Worm (Caenorhabditis elegans) whole organism, mixed stage, embryonic: Measurements from ENCODE around the gene srh-45.

Experiments
- M03D4.4 ChIP-seq: sonication (generic microtip); optimal IDR thresholded peaks from 2 replicates; lab custom pipeline; 2017; ENCODE audit warnings: mild to moderate bottlenecking, missing genetic modification characterization, missing compliant biosample characterization
- bed-3 ChIP-seq: fragments of 200-800 bp; sonication (Bioruptor generic); optimal IDR thresholded peaks from 3 replicates; lab custom pipeline; 2018; ENCODE audit warnings: mild to moderate bottlenecking, missing genetic modification characterization, moderate library complexity, missing compliant biosample characterization
- blmp-1 ChIP-seq: fragments of 150-350 bp; optimal IDR thresholded peaks from 2 replicates; lab custom pipeline; 2014; ENCODE audit warnings: missing biosample characterization, missing genetic modification characterization
- ceh-39 ChIP-seq: fragments of 150-350 bp; optimal IDR thresholded peaks from 2 replicates; lab custom pipeline; 2014; ENCODE audit warnings: missing biosample characterization, missing genetic modification characterization
- ceh-43 ChIP-seq: fragments of 200-800 bp; sonication (Bioruptor generic); optimal IDR thresholded peaks from 2 replicates; lab custom pipeline; 2018; ENCODE audit warnings: mild to moderate bottlenecking, missing genetic modification characterization, moderate library complexity, missing compliant biosample characterization
- ceh-83 ChIP-seq: fragments of 200-800 bp; sonication (Bioruptor generic); optimal IDR thresholded peaks from 2 replicates; lab custom pipeline; 2018; ENCODE audit warnings: mild to moderate bottlenecking, missing genetic modification characterization, missing compliant biosample characterization
- ces-1 ChIP-seq: fragments of 150-350 bp; optimal IDR thresholded peaks from 2 replicates; lab custom pipeline; 2014; ENCODE audit warnings: missing biosample characterization, missing genetic modification reagents, missing genetic modification characterization
- cnd-1 ChIP-seq: fragments of 200-800 bp; sonication (Bioruptor generic); optimal IDR thresholded peaks from 2 replicates; lab custom pipeline; 2018; ENCODE audit warnings: mild to moderate bottlenecking, missing genetic modification characterization, missing compliant biosample characterization
- drap-1 ChIP-seq: fragments of 200-800 bp; sonication (Bioruptor generic); optimal IDR thresholded peaks from 3 replicates; lab custom pipeline; 2018; ENCODE audit warnings: mild to moderate bottlenecking, missing genetic modification characterization, missing compliant biosample characterization
- elt-1 ChIP-seq: sonication (generic microtip); optimal IDR thresholded peaks from 2 replicates; lab custom pipeline; 2017; ENCODE audit warnings: missing genetic modification characterization, mild to moderate bottlenecking, missing compliant biosample characterization, antibody characterized with exemption, moderate library complexity, borderline replicate concordance; ENCODE audit not compliant: insufficient read depth
- elt-3 ChIP-seq: fragments of 150-350 bp; optimal IDR thresholded peaks from 2 replicates; lab custom pipeline; 2014; ENCODE audit warnings: missing biosample characterization, missing genetic modification characterization
- flh-1 ChIP-seq: fragments of 200-800 bp; sonication (Bioruptor generic); optimal IDR thresholded peaks from 2 replicates; lab custom pipeline; 2018; ENCODE audit warnings: mild to moderate bottlenecking, missing genetic modification characterization, moderate library complexity, missing compliant biosample characterization
- ham-2 ChIP-seq: fragments of 200-800 bp; sonication (Bioruptor generic); optimal IDR thresholded peaks from 2 replicates; lab custom pipeline; 2018; ENCODE audit warnings: mild to moderate bottlenecking, missing genetic modification characterization, missing compliant biosample characterization
- hlh-1 ChIP-seq: fragments of 150-350 bp; optimal IDR thresholded peaks from 2 replicates; lab custom pipeline; 2014; ENCODE audit warnings: missing biosample characterization, missing genetic modification reagents, missing genetic modification characterization
- lin-13 ChIP-seq: fragments of 150-350 bp; optimal IDR thresholded peaks from 2 replicates; lab custom pipeline; 2014; ENCODE audit warnings: missing biosample characterization, missing genetic modification characterization
- lin-32 ChIP-seq: fragments of 200-800 bp; sonication (Bioruptor generic); optimal IDR thresholded peaks from 2 replicates; lab custom pipeline; 2018; ENCODE audit warnings: mild to moderate bottlenecking, missing genetic modification characterization, missing compliant biosample characterization
- lsy-2 ChIP-seq: fragments of 150-350 bp; optimal IDR thresholded peaks from 2 replicates; lab custom pipeline; 2014; ENCODE audit warnings: missing biosample characterization, missing genetic modification characterization
- mab-5 ChIP-seq: fragments of 150-350 bp; optimal IDR thresholded peaks from 2 replicates; lab custom pipeline; 2014; ENCODE audit warnings: missing biosample characterization, missing genetic modification characterization
- mep-1 ChIP-seq: fragments of 150-350 bp; optimal IDR thresholded peaks from 2 replicates; lab custom pipeline; 2017; ENCODE audit warnings: missing biosample characterization, missing genetic modification reagents, missing genetic modification characterization, inconsistent platforms
- mls-2 ChIP-seq: sonication (generic microtip); optimal IDR thresholded peaks from 2 replicates; lab custom pipeline; 2016; ENCODE audit warnings: mild to moderate bottlenecking, missing genetic modification characterization, moderate library complexity, missing compliant biosample characterization
- nhr-12 ChIP-seq: fragments of 150-350 bp; optimal IDR thresholded peaks from 2 replicates; lab custom pipeline; 2014; ENCODE audit warnings: missing biosample characterization, missing genetic modification characterization
- nhr-2 ChIP-seq: fragments of 150-350 bp; optimal IDR thresholded peaks from 2 replicates; lab custom pipeline; 2014; ENCODE audit warnings: missing biosample characterization, missing genetic modification characterization
- nhr-237 ChIP-seq: fragments of 150-350 bp; optimal IDR thresholded peaks from 2 replicates; lab custom pipeline; 2014; ENCODE audit warnings: missing biosample characterization, missing genetic modification characterization
- nhr-28 ChIP-seq: fragments of 150-350 bp; optimal IDR thresholded peaks from 2 replicates; lab custom pipeline; 2014; ENCODE audit warnings: missing biosample characterization, missing genetic modification characterization
- nhr-76 ChIP-seq: sonication (generic microtip); optimal IDR thresholded peaks from 2 replicates; lab custom pipeline; 2017; ENCODE audit warnings: missing biosample characterization, missing genetic modification characterization
- pha-4 ChIP-seq: fragments of 150-350 bp; optimal IDR thresholded peaks from 2 replicates; lab custom pipeline; 2018; ENCODE audit warnings: missing biosample characterization, missing genetic modification reagents, missing genetic modification characterization
- sem-2 ChIP-seq: fragments of 200-800 bp; sonication (Bioruptor generic); optimal IDR thresholded peaks from 2 replicates; lab custom pipeline; 2018; ENCODE audit warnings: mild to moderate bottlenecking, missing genetic modification characterization, missing compliant biosample characterization
- snpc-4 ChIP-seq: fragments of 150-350 bp; optimal IDR thresholded peaks from 2 replicates; lab custom pipeline; 2014; ENCODE audit warnings: missing biosample characterization, missing genetic modification characterization
- sptf-1 ChIP-seq: sonication (generic microtip); optimal IDR thresholded peaks from 2 replicates; lab custom pipeline; 2017; ENCODE audit warnings: mild to moderate bottlenecking, missing genetic modification characterization, moderate library complexity, missing compliant biosample characterization
- tbx-8 ChIP-seq: fragments of 200-800 bp; sonication (Bioruptor generic); optimal IDR thresholded peaks from 2 replicates; lab custom pipeline; 2018; ENCODE audit warnings: mild to moderate bottlenecking, missing genetic modification characterization, moderate library complexity, missing compliant biosample characterization
- unc-120 ChIP-seq: sonication (generic microtip); optimal IDR thresholded peaks from 2 replicates; lab custom pipeline; 2017; ENCODE audit warnings: missing genetic modification characterization, missing compliant biosample characterization; ENCODE audit not compliant: poor library complexity, severe bottlenecking
- unc-39 ChIP-seq: fragments of 150-350 bp; optimal IDR thresholded peaks from 2 replicates; lab custom pipeline; 2014; ENCODE audit warnings: missing biosample characterization, missing genetic modification characterization
- unc-62 ChIP-seq: fragments of 150-350 bp; optimal IDR thresholded peaks from 2 replicates; lab custom pipeline; 2014; ENCODE audit warnings: missing biosample characterization, missing genetic modification reagents, missing genetic modification characterization
- zip-8 ChIP-seq: fragments of 150-350 bp; optimal IDR thresholded peaks from 2 replicates; lab custom pipeline; 2014; ENCODE audit warnings: missing biosample characterization, missing genetic modification characterization
- ztf-11 ChIP-seq: fragments of 150-350 bp; optimal IDR thresholded peaks from 2 replicates; lab custom pipeline; 2014; ENCODE audit warnings: missing biosample characterization, missing genetic modification characterization

The srh-45 gene

DNA sequence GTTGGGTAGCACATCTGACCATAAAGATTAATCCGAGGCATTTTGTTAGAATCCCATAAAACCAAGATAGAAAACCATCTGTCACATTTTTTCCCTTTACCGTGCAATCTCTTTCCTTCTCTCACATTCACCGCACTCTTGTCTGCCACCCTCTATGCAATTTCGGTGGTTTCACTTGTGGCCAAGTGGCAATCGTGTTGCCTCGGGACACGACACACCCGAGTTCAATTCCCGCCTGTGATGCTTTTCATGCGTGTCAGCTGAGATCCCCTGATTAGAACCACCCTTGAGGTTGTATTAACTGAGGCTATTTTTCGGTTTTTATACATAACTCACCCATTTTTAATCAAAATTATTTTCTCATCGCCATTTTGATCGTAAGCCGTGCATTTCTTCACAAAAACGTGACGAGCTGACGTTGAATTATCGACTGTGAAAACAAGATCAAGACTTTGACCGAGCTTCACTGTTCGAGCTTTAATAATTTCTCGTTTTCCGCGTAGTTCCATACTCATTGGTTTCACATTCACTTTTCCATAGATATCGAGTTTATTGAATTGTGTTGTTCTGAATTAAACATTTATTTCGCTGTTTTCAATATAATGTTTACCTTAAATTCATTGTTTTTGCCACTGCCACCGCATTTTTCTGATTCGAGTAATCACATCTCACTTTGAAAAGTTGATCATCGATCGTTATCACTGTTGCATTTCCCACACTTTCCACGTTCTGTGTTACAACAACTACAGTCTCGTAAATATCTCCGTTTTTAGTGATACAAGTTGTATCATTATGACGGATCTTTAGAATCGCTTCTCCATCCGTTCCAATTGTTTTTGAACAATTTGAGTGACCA lies 9.5 kb upstream of the srh-45 start:
- peak; percentile 83 for TF ChIP-seq pha-4 (tag; lab: Kevin White, UChicago)
- peak; percentile 27 for TF ChIP-seq nhr-2 (tag; lab: Kevin White, UChicago)
- peak; percentile 98 for TF ChIP-seq ceh-43 (GFP tag; lab: Kevin White, UChicago)
- peak; percentile 99 for TF ChIP-seq ham-2 (GFP tag; lab: Kevin White, UChicago)
- TF ChIP-seq lsy-2 = peak; percentile 75
- TF ChIP-seq sptf-1 = peak; percentile 99
- no peak for TF ChIP-seq zip-8
- TF ChIP-seq nhr-237 = peak; percentile 63
- TF ChIP-seq mab-5 (tag; lab: Kevin White, UChicago) = peak; percentile 74
- TF ChIP-seq mep-1 = peak; percentile 94
- TF ChIP-seq mls-2 (tag; lab: Kevin White, UChicago) = peak; percentile 100
- no peak for TF ChIP-seq ces-1 (GFP tag; lab: Kevin White, UChicago)
- peak; percentile 99 for TF ChIP-seq cnd-1 (tag; lab: Kevin White, UChicago)
- peak; percentile 96 for TF ChIP-seq hlh-1 (tag; lab: Kevin White, UChicago)
- peak; percentile 83 for TF ChIP-seq elt-1 (tag; lab: Kevin White, UChicago)
- TF ChIP-seq nhr-12 (tag; lab: Kevin White, UChicago) = peak; percentile 89
- TF ChIP-seq nhr-76 = peak; percentile 81
- TF ChIP-seq blmp-1 = peak; percentile 77
- TF ChIP-seq unc-39 (tag; lab: Kevin White, UChicago) = peak; percentile 100
- TF ChIP-seq snpc-4 (tag; lab: Kevin White, UChicago) = no peak
- TF ChIP-seq tbx-8 (GFP tag; lab: Kevin White, UChicago) = peak; percentile 99
- peak; percentile 98 for TF ChIP-seq ztf-11 (tag; lab: Kevin White, UChicago)
- TF ChIP-seq ceh-39 (tag; lab: Kevin White, UChicago) = peak; percentile 52
- TF ChIP-seq bed-3 = peak; percentile 98
- TF ChIP-seq M03D4.4 (tag; lab: Kevin White, UChicago) = peak; percentile 99
- peak; percentile 98 for TF ChIP-seq sem-2 (GFP tag; lab: Kevin White, UChicago)
- peak; percentile 91 for TF ChIP-seq elt-3 (tag; lab: Kevin White, UChicago)
- peak; percentile 100 for TF ChIP-seq ceh-83 (GFP tag; lab: Kevin White, UChicago)
- peak; percentile 91 for TF ChIP-seq unc-62 (GFP tag; lab: Kevin White, UChicago)
- peak; percentile 95 for TF ChIP-seq lin-13 (tag; lab: Kevin White, UChicago)
- TF ChIP-seq unc-120 (tag; lab: Kevin White, UChicago) = peak; percentile 98
- TF ChIP-seq flh-1 (GFP tag; lab: Kevin White, UChicago) = peak; percentile 98
- TF ChIP-seq lin-32 (GFP tag; lab: Kevin White, UChicago) = peak; percentile 100
- TF ChIP-seq nhr-28 = peak; percentile 92
- TF ChIP-seq drap-1 (GFP tag; lab: Kevin White, UChicago) = peak; percentile 100

- no peak for TF ChIP-seq nhr-76
- TF ChIP-seq unc-39 (tag; lab: Kevin White, UChicago) = no peak
- TF ChIP-seq sem-2 (GFP tag; lab: Kevin White, UChicago) = no peak
- no peak for TF ChIP-seq lin-13 (tag; lab: Kevin White, UChicago)
- TF ChIP-seq snpc-4 (tag; lab: Kevin White, UChicago) = no peak
- no peak for TF ChIP-seq mep-1
- no peak for TF ChIP-seq unc-120 (tag; lab: Kevin White, UChicago)
- no peak for TF ChIP-seq unc-62 (GFP tag; lab: Kevin White, UChicago)
Observed at ce11 chrV:11312904-11313303, 8.1 kb upstream of the srh-45 start.

ce11 chrV:11311013-11311472 lies 6.3 kb upstream of the srh-45 start, which contains the start of gene T03F7.7:
Gene T03F7.7 (plus strand): TSS chrV:11311422.
- TF ChIP-seq ceh-39 (tag; lab: Kevin White, UChicago) = no peak
- no peak for TF ChIP-seq pha-4 (tag; lab: Kevin White, UChicago)
- no peak for TF ChIP-seq unc-62 (GFP tag; lab: Kevin White, UChicago)
- TF ChIP-seq sptf-1 = no peak
- no peak for TF ChIP-seq ceh-83 (GFP tag; lab: Kevin White, UChicago)
- no peak for TF ChIP-seq hlh-1 (tag; lab: Kevin White, UChicago)
- no peak for TF ChIP-seq lin-13 (tag; lab: Kevin White, UChicago)
- TF ChIP-seq snpc-4 (tag; lab: Kevin White, UChicago) = no peak
- TF ChIP-seq ces-1 (GFP tag; lab: Kevin White, UChicago) = no peak
- TF ChIP-seq mep-1 = no peak
- TF ChIP-seq mls-2 (tag; lab: Kevin White, UChicago) = no peak
- no peak for TF ChIP-seq blmp-1
- TF ChIP-seq flh-1 (GFP tag; lab: Kevin White, UChicago) = no peak
